Fruit fly (Drosophila melanogaster) whole organism, embryonic: Measurements from ENCODE around the gene CG42535.

Experiments used
- Aef1 ChIP-seq: fragments of 200-800 bp; sonication (Bioruptor generic); IDR thresholded peaks from 3 replicates; pipeline ENCODE4 v1.3.6; 2022; ENCODE audit warnings: missing biosample characterization, missing genetic modification characterization
- Atf-2 ChIP-seq: fragments of 200-800 bp; sonication (Bioruptor generic); optimal IDR thresholded peaks from 2 replicates; lab custom pipeline; 2016; ENCODE audit warnings: missing biosample characterization, missing genetic modification characterization
- CG1024 ChIP-seq: fragments of 200-800 bp; sonication (Bioruptor generic); IDR thresholded peaks from 2 replicates; pipeline ENCODE4 v1.3.6; 2022; ENCODE audit warnings: missing biosample characterization, missing genetic modification characterization
- CG10274 ChIP-seq: fragments of 200-800 bp; sonication (Bioruptor generic); optimal IDR thresholded peaks from 3 replicates; lab custom pipeline; 2017; ENCODE audit warnings: missing biosample characterization, mild to moderate bottlenecking, missing genetic modification characterization
- CG10366 ChIP-seq: fragments of 200-800 bp; sonication (Bioruptor generic); IDR thresholded peaks from 2 replicates; pipeline ENCODE4 v1.3.6; 2022; ENCODE audit warnings: missing biosample characterization, missing genetic modification characterization
- CG10565 ChIP-seq: fragments of 200-800 bp; sonication (Bioruptor generic); optimal IDR thresholded peaks from 3 replicates; lab custom pipeline; 2016; ENCODE audit warnings: missing biosample characterization, mild to moderate bottlenecking, missing genetic modification characterization
- CG11504 ChIP-seq: fragments of 200-800 bp; sonication (Bioruptor generic); optimal IDR thresholded peaks from 3 replicates; lab custom pipeline; 2019; ENCODE audit warnings: missing biosample characterization, mild to moderate bottlenecking, missing genetic modification characterization, moderate library complexity
- CG11695 ChIP-seq: fragments of 200-800 bp; sonication (Bioruptor generic); IDR thresholded peaks from 3 replicates; pipeline ENCODE4 v1.3.6; 2022; ENCODE audit warnings: missing biosample characterization, missing genetic modification characterization
- CG13424 ChIP-seq: fragments of 200-800 bp; sonication (Bioruptor generic); optimal IDR thresholded peaks from 2 replicates; lab custom pipeline; 2019; ENCODE audit warnings: missing biosample characterization, mild to moderate bottlenecking, missing genetic modification characterization, moderate library complexity
- CG14667 ChIP-seq: fragments of 200-800 bp; sonication (Bioruptor generic); IDR thresholded peaks from 2 replicates; pipeline ENCODE4 v1.3.6; 2022; ENCODE audit warnings: missing biosample characterization, missing genetic modification characterization
- CG15479 ChIP-seq: fragments of 200-800 bp; sonication (Bioruptor generic); optimal IDR thresholded peaks from 3 replicates; lab custom pipeline; 2019; ENCODE audit warnings: missing biosample characterization, mild to moderate bottlenecking, missing genetic modification characterization, moderate library complexity
- CG15601 ChIP-seq: fragments of 200-800 bp; sonication (Bioruptor generic); optimal IDR thresholded peaks from 3 replicates; lab custom pipeline; 2019; ENCODE audit warnings: missing biosample characterization, mild to moderate bottlenecking, missing genetic modification characterization, moderate library complexity
- CG17328 ChIP-seq: fragments of 200-800 bp; sonication (Bioruptor generic); IDR thresholded peaks from 2 replicates; pipeline ENCODE4 v1.3.6; 2022; ENCODE audit warnings: missing biosample characterization, missing genetic modification characterization
- CG18262 ChIP-seq: fragments of 200-800 bp; optimal IDR thresholded peaks from 3 replicates; lab custom pipeline; 2019; ENCODE audit warnings: missing biosample characterization, mild to moderate bottlenecking, missing genetic modification characterization, moderate library complexity
- CG2116 ChIP-seq: fragments of 200-800 bp; sonication (Bioruptor generic); optimal IDR thresholded peaks from 3 replicates; lab custom pipeline; 2018; ENCODE audit warnings: missing biosample characterization, mild to moderate bottlenecking, missing genetic modification characterization
- CG2120 ChIP-seq: fragments of 200-800 bp; sonication (Bioruptor generic); optimal IDR thresholded peaks from 3 replicates; lab custom pipeline; 2016; ENCODE audit warnings: missing biosample characterization, missing genetic modification characterization
- CG31441 ChIP-seq: fragments of 200-800 bp; sonication (Bioruptor generic); IDR thresholded peaks from 2 replicates; pipeline ENCODE4 v1.3.6; 2022; ENCODE audit warnings: missing biosample characterization, missing genetic modification characterization
- CG3407 ChIP-seq: fragments of 200-800 bp; sonication (Bioruptor generic); optimal IDR thresholded peaks from 2 replicates; lab custom pipeline; 2018; ENCODE audit warnings: missing biosample characterization, mild to moderate bottlenecking, missing genetic modification characterization
- CG5245 ChIP-seq: fragments of 200-800 bp; sonication (Bioruptor generic); optimal IDR thresholded peaks from 3 replicates; lab custom pipeline; 2016; ENCODE audit warnings: missing biosample characterization, missing genetic modification characterization
- CG6813 ChIP-seq: fragments of 200-800 bp; sonication (Bioruptor generic); optimal IDR thresholded peaks from 2 replicates; lab custom pipeline; 2017; ENCODE audit warnings: missing biosample characterization, missing genetic modification characterization, mild to moderate bottlenecking, moderate library complexity, missing genetic modification reagents
- CG6854 ChIP-seq: fragments of 200-800 bp; sonication (Bioruptor generic); optimal IDR thresholded peaks from 3 replicates; lab custom pipeline; 2017; ENCODE audit warnings: missing biosample characterization, mild to moderate bottlenecking, missing genetic modification characterization
- CG8290 ChIP-seq, 3 experiments: fragments of 200-800 bp; sonication (Bioruptor generic); optimal IDR thresholded peaks; 2 replicates each; lab custom pipeline; 2016 to 2019; ENCODE audit warnings: missing biosample characterization in 3 of 3, missing genetic modification characterization in 3 of 3, mild to moderate bottlenecking in 2 of 3, moderate library complexity in 1 of 3
- CG8359 ChIP-seq: fragments of 200-800 bp; sonication (Bioruptor generic); optimal IDR thresholded peaks from 2 replicates; lab custom pipeline; 2017; ENCODE audit warnings: missing biosample characterization, mild to moderate bottlenecking, missing genetic modification characterization, borderline replicate concordance
- CG9932 ChIP-seq: fragments of 200-800 bp; sonication (Bioruptor generic); IDR thresholded peaks from 2 replicates; pipeline ENCODE4 v1.3.6; 2022; ENCODE audit warnings: missing biosample characterization, missing genetic modification characterization
- Chrac-16 ChIP-seq: fragments of 200-800 bp; sonication (Bioruptor generic); optimal IDR thresholded peaks from 3 replicates; lab custom pipeline; 2016; ENCODE audit warnings: missing biosample characterization, missing genetic modification characterization
- CkIIα-i1 ChIP-seq: fragments of 200-800 bp; sonication (Bioruptor generic); IDR thresholded peaks from 2 replicates; pipeline ENCODE4 v1.3.6; 2022; ENCODE audit warnings: missing biosample characterization, missing genetic modification characterization
- Dad ChIP-seq: fragments of 200-800 bp; sonication (Bioruptor generic); optimal IDR thresholded peaks from 3 replicates; lab custom pipeline; 2016; ENCODE audit warnings: missing biosample characterization, missing genetic modification characterization
- Dip2 ChIP-seq: fragments of 200-800 bp; sonication (Bioruptor generic); IDR thresholded peaks from 2 replicates; pipeline ENCODE4 v1.3.6; 2022; ENCODE audit warnings: missing biosample characterization, missing genetic modification characterization
- E2f1 ChIP-seq: fragments of 200-800 bp; sonication (Bioruptor generic); IDR thresholded peaks from 2 replicates; pipeline ENCODE4 v1.3.6; 2022; ENCODE audit warnings: missing biosample characterization, missing genetic modification characterization
- ERR ChIP-seq: fragments of 200-800 bp; sonication (Bioruptor generic); optimal IDR thresholded peaks from 2 replicates; lab custom pipeline; 2016; ENCODE audit warnings: missing biosample characterization, missing genetic modification characterization
- HLH54F ChIP-seq: fragments of 200-800 bp; sonication (Bioruptor generic); optimal IDR thresholded peaks from 3 replicates; lab custom pipeline; 2016; ENCODE audit warnings: missing biosample characterization, missing genetic modification characterization
- Hand ChIP-seq: fragments of 200-800 bp; sonication (Bioruptor generic); optimal IDR thresholded peaks from 2 replicates; lab custom pipeline; 2017; ENCODE audit warnings: mild to moderate bottlenecking, missing biosample characterization, missing genetic modification reagents, missing genetic modification characterization
- Lhr ChIP-seq: fragments of 200-800 bp; sonication (Bioruptor generic); optimal IDR thresholded peaks from 3 replicates; lab custom pipeline; 2017; ENCODE audit warnings: mild to moderate bottlenecking, missing biosample characterization, missing genetic modification reagents, missing genetic modification characterization
- MTF-1 ChIP-seq: fragments of 200-800 bp; sonication (Bioruptor generic); optimal IDR thresholded peaks from 2 replicates; lab custom pipeline; 2018; ENCODE audit warnings: missing biosample characterization, mild to moderate bottlenecking, missing genetic modification characterization, borderline replicate concordance
- Stat92E ChIP-seq, 3 experiments: fragments of >200 bp in 2 of 3; fragments of 200-800 bp in 1 of 3; sonication (Bioruptor generic) in 1 of 3; optimal IDR thresholded peaks; 2 replicates each; lab custom pipeline; 2017 to 2019; ENCODE audit warnings: missing biosample characterization in 3 of 3, missing genetic modification characterization in 3 of 3, mild to moderate bottlenecking in 1 of 3, moderate library complexity in 1 of 3
- bsh ChIP-seq, 2 experiments: fragments of 200-800 bp; sonication (Bioruptor generic); optimal IDR thresholded peaks; 2 replicates each; lab custom pipeline; 2017 to 2018; ENCODE audit warnings: mild to moderate bottlenecking in 2 of 2, missing biosample characterization in 2 of 2, missing genetic modification characterization in 2 of 2, moderate library complexity in 1 of 2
- chif ChIP-seq, 2 experiments: fragments of 200-800 bp; sonication (Bioruptor generic); optimal IDR thresholded peaks; 3 replicates each; lab custom pipeline; 2016; ENCODE audit warnings: missing biosample characterization in 2 of 2, missing genetic modification characterization in 2 of 2
- ci ChIP-seq: fragments of 200-800 bp; sonication (Bioruptor generic); IDR thresholded peaks from 3 replicates; pipeline ENCODE4 v1.3.6; 2022; ENCODE audit warnings: missing biosample characterization, missing genetic modification characterization
- dpn ChIP-seq, 2 experiments: fragments of 200-800 bp; sonication (Bioruptor generic); optimal IDR thresholded peaks; 3 replicates each; lab custom pipeline; 2016; ENCODE audit warnings: missing biosample characterization in 2 of 2, missing genetic modification characterization in 2 of 2
- fu2 ChIP-seq: fragments of 200-800 bp; sonication (Bioruptor generic); optimal IDR thresholded peaks from 2 replicates; lab custom pipeline; 2016; ENCODE audit warnings: missing biosample characterization, missing genetic modification characterization
- gro ChIP-seq: fragments of 200-800 bp; sonication (Bioruptor generic); optimal IDR thresholded peaks from 2 replicates; lab custom pipeline; 2016; ENCODE audit warnings: missing biosample characterization, missing genetic modification characterization
- kah ChIP-seq: fragments of 200-800 bp; sonication (Bioruptor generic); optimal IDR thresholded peaks from 2 replicates; lab custom pipeline; 2018; ENCODE audit warnings: missing biosample characterization, mild to moderate bottlenecking, missing genetic modification characterization
- lmd ChIP-seq: fragments of 200-800 bp; sonication (Bioruptor generic); IDR thresholded peaks from 2 replicates; pipeline ENCODE4 v1.3.6; 2022; ENCODE audit warnings: missing biosample characterization, missing genetic modification characterization
- lov ChIP-seq, 2 experiments: fragments of 200-800 bp in 1 of 2; fragments of >200 bp in 1 of 2; sonication (Bioruptor generic) in 1 of 2; IDR thresholded peaks in 1 of 2; optimal IDR thresholded peaks in 1 of 2; 2 replicates in 1 of 2; 3 replicates in 1 of 2; pipeline versions ENCODE4 v1.3.6 to Lab custom; 2017 to 2022; ENCODE audit warnings: missing biosample characterization in 1 of 2, missing genetic modification characterization in 1 of 2
- nerfin-2 ChIP-seq: fragments of 200-800 bp; sonication (Bioruptor generic); IDR thresholded peaks from 2 replicates; pipeline ENCODE4 v1.3.6; 2022; ENCODE audit warnings: missing biosample characterization, missing genetic modification characterization; ENCODE audit not compliant: partially characterized antibody
- otp ChIP-seq: fragments of 200-800 bp; sonication (Bioruptor generic); IDR thresholded peaks from 3 replicates; pipeline ENCODE4, ENCODE4 v1.3.6; 2022; ENCODE audit warnings: missing biosample characterization, missing genetic modification characterization
- phol ChIP-seq: fragments of 200-800 bp; sonication (Bioruptor generic); optimal IDR thresholded peaks from 3 replicates; lab custom pipeline; 2018; ENCODE audit warnings: missing biosample characterization, mild to moderate bottlenecking, missing genetic modification characterization, moderate library complexity

The CG42535 gene

DNA sequence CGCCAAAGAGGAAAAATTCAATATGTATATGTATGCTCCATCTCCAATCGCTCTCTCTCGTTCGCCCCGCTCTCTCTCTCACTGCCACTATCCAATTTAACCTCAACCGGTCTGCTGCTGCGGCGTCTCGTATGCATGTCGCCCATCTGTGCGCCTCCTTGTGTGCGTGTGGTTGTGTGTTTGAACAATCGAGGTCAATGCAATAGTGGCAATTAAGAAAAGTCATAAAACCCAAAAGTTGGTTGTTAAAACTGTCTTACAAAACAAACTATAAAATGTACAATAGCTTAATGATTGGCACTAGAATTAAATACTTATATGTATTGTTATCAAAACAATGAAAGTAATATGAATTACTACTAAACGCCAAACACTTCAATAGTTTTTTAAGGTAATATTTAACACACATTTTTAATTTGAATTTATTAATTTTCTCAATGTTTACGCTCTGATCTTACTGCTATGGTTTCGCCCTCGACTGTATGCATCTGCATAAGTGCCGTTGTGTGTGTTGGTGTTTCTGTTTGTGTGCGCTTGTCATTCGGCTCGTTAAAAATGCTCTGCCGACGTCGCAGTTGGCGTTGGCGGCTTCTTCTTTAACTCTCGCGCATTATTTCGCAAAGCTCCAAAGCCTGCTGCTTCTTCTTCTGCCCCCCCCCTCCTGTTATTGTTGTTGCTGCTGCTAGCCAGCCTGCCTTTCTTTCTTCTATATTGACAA lies 34.9 kb upstream of the CG42535 start (continued):
- peak; percentile 83 for TF ChIP-seq CG15479 (GFP tag; lab: Kevin White, UChicago)
- peak; percentile 98 for TF ChIP-seq CG6813 (GFP tag; lab: Kevin White, UChicago)
- TF ChIP-seq CG6854 (GFP tag; lab: Kevin White, UChicago), result peak; percentile 97
- TF ChIP-seq CkIIα-i1 (GFP tag; lab: Robert Waterston, UW), result no peak
- peak; percentile 78 for TF ChIP-seq Dad (GFP tag; lab: Kevin White, UChicago)
- peak; percentile 88 for TF ChIP-seq CG5245 (GFP tag; lab: Kevin White, UChicago)
- TF ChIP-seq Chrac-16 (GFP tag; lab: Kevin White, UChicago), result peak; percentile 94
- TF ChIP-seq CG11695, result peak; percentile 97
- peak; percentile 98 for TF ChIP-seq phol (tag; lab: Kevin White, UChicago)
- peak; percentile 81 for TF ChIP-seq gro
- TF ChIP-seq otp (GFP tag; lab: Robert Waterston, UW), result peak; percentile 83
- peak; percentile 95 for TF ChIP-seq lmd (GFP tag; lab: Robert Waterston, UW)
- TF ChIP-seq CG13424 (tag; lab: Kevin White, UChicago), result peak; percentile 99
- TF ChIP-seq CG8359 (GFP tag; lab: Kevin White, UChicago), result peak; percentile 91
- peak; percentile 96 for TF ChIP-seq CG3407
- TF ChIP-seq ci (GFP tag; lab: Robert Waterston, UW), result peak; percentile 88
- TF ChIP-seq Dip2 (GFP tag; lab: Robert Waterston, UW), result peak; percentile 23; the same call in 1 of the 2 replicates
- peak; percentile 98 for TF ChIP-seq CG11504
- peak; percentile 66 for TF ChIP-seq CG10565 (GFP tag; lab: Kevin White, UChicago)
- peak; percentile 86 for TF ChIP-seq CG14667 (GFP tag; lab: Robert Waterston, UW)
- peak; percentile 86 to 95 for TF ChIP-seq dpn (GFP tag; optimal IDR thresholded peaks at IDR 0.05; lab: Kevin White, UChicago)
- peak; percentile 88 to 92 for TF ChIP-seq chif (GFP tag; optimal IDR thresholded peaks at IDR 0.05; lab: Kevin White, UChicago)
- peak; percentile 50 for TF ChIP-seq ERR (GFP tag; lab: Kevin White, UChicago)
- peak; percentile 100 for TF ChIP-seq CG18262
- TF ChIP-seq Hand (GFP tag; lab: Kevin White, UChicago), result peak; percentile 95
- peak; percentile 94 for TF ChIP-seq CG8290 (GFP tag; optimal IDR thresholded peaks at IDR 0.05; lab: Kevin White, UChicago)
- peak; percentile 85 to 96 for TF ChIP-seq CG8290 (tag; optimal IDR thresholded peaks at IDR 0.05; lab: Kevin White, UChicago)
- TF ChIP-seq CG31441 (GFP tag; lab: Robert Waterston, UW), result peak; percentile 97
- peak in 2 of 3 experiments; percentile 73 to 98 for TF ChIP-seq Stat92E (GFP tag; optimal IDR thresholded peaks at IDR 0.05; lab: Kevin White, UChicago)
- TF ChIP-seq lov (optimal IDR thresholded peaks at IDR 0.05; lab: Kevin White, UChicago), result no peak
- no peak for TF ChIP-seq lov (GFP tag; IDR thresholded peaks at IDR 0.05; lab: Robert Waterston, UW)
- peak; percentile 89; the same call in 1 of the 2 replicates for TF ChIP-seq CG10366
- TF ChIP-seq E2f1, result peak; percentile 95
- peak; percentile 90 for TF ChIP-seq CG17328 (GFP tag; lab: Robert Waterston, UW)
- peak; percentile 81 for TF ChIP-seq HLH54F (GFP tag; lab: Kevin White, UChicago)
- TF ChIP-seq bsh (GFP tag; optimal IDR thresholded peaks at IDR 0.05; lab: Kevin White, UChicago), result peak; percentile 96 to 97
- TF ChIP-seq Lhr (GFP tag; lab: Kevin White, UChicago), result peak; percentile 96
- peak; percentile 87 for TF ChIP-seq CG2116 (GFP tag; lab: Kevin White, UChicago)
- peak; percentile 69 for TF ChIP-seq fu2 (GFP tag; lab: Kevin White, UChicago)
- peak; percentile 84 for TF ChIP-seq Aef1 (GFP tag; lab: Robert Waterston, UW)
- peak; percentile 94 for TF ChIP-seq kah (GFP tag; lab: Kevin White, UChicago)
- TF ChIP-seq CG9932 (GFP tag; lab: Robert Waterston, UW), result peak; percentile 79
- peak; percentile 83 for TF ChIP-seq MTF-1
- TF ChIP-seq CG15601, result peak; percentile 98
- TF ChIP-seq CG2120 (GFP tag; lab: Kevin White, UChicago), result peak; percentile 88
- TF ChIP-seq CG10274, result peak; percentile 89
- no peak for TF ChIP-seq nerfin-2
- TF ChIP-seq Atf-2, result peak; percentile 75
- peak; percentile 65 for TF ChIP-seq CG1024 (GFP tag; lab: Robert Waterston, UW)
